Fruit fly (Drosophila melanogaster) whole organism, embryonic: ENCODE measurements around the gene CG2818.

ENCODE experiments used
- Adf1 ChIP-seq: fragments of 200-800 bp; sonication (Bioruptor generic); IDR thresholded peaks from 2 replicates; pipeline ENCODE4 v1.3.6; 2022; ENCODE audit warnings: missing biosample characterization, missing genetic modification characterization
- B-H2 ChIP-seq: fragments of 200-800 bp; sonication (Bioruptor generic); optimal IDR thresholded peaks from 2 replicates; lab custom pipeline; 2018; ENCODE audit warnings: missing biosample characterization, mild to moderate bottlenecking, missing genetic modification characterization
- Bdp1 ChIP-seq: fragments of 200-800 bp; sonication (Bioruptor generic); optimal IDR thresholded peaks from 3 replicates; lab custom pipeline; 2016; ENCODE audit warnings: missing biosample characterization, missing genetic modification characterization
- CG1024 ChIP-seq: fragments of 200-800 bp; sonication (Bioruptor generic); IDR thresholded peaks from 2 replicates; pipeline ENCODE4 v1.3.6; 2022; ENCODE audit warnings: missing biosample characterization, missing genetic modification characterization
- CG10431 ChIP-seq: fragments of 200-800 bp; sonication (Bioruptor generic); optimal IDR thresholded peaks from 3 replicates; lab custom pipeline; 2018; ENCODE audit warnings: missing biosample characterization, mild to moderate bottlenecking, missing genetic modification characterization
- CG11560 ChIP-seq: fragments of 200-800 bp; sonication (Bioruptor generic); IDR thresholded peaks from 3 replicates; pipeline ENCODE4 v1.3.6; 2022; ENCODE audit warnings: missing biosample characterization, missing genetic modification characterization
- CG12155 ChIP-seq: fragments of 200-800 bp; sonication (Bioruptor generic); optimal IDR thresholded peaks from 3 replicates; lab custom pipeline; 2016; ENCODE audit warnings: missing biosample characterization, missing genetic modification characterization
- CG13287 ChIP-seq: fragments of 200-800 bp; sonication (Bioruptor generic); IDR thresholded peaks from 2 replicates; pipeline ENCODE4 v1.3.6; 2022; ENCODE audit warnings: missing biosample characterization, missing genetic modification characterization; ENCODE audit not compliant: partially characterized antibody
- CG14710 ChIP-seq: fragments of 200-800 bp; sonication (Bioruptor generic); optimal IDR thresholded peaks from 3 replicates; lab custom pipeline; 2019; ENCODE audit warnings: missing biosample characterization, mild to moderate bottlenecking, missing genetic modification characterization, moderate library complexity
- CG17829 ChIP-seq: fragments of 200-800 bp; optimal IDR thresholded peaks from 2 replicates; lab custom pipeline; 2019; ENCODE audit warnings: missing biosample characterization, mild to moderate bottlenecking, missing genetic modification characterization, moderate library complexity
- CG2120 ChIP-seq: fragments of 200-800 bp; sonication (Bioruptor generic); optimal IDR thresholded peaks from 3 replicates; lab custom pipeline; 2016; ENCODE audit warnings: missing biosample characterization, missing genetic modification characterization
- CG2202 ChIP-seq: fragments of 200-800 bp; sonication (Bioruptor generic); optimal IDR thresholded peaks from 2 replicates; lab custom pipeline; 2018; ENCODE audit warnings: missing biosample characterization, mild to moderate bottlenecking, missing genetic modification characterization
- CG33557 ChIP-seq: fragments of 200-800 bp; sonication (Bioruptor generic); optimal IDR thresholded peaks from 2 replicates; lab custom pipeline; 2019; ENCODE audit warnings: missing biosample characterization, mild to moderate bottlenecking, missing genetic modification characterization, moderate library complexity
- CG34224 ChIP-seq: fragments of 200-800 bp; sonication (Bioruptor generic); IDR thresholded peaks from 3 replicates; pipeline ENCODE4 v1.3.6; 2022; ENCODE audit warnings: missing biosample characterization, missing genetic modification characterization; ENCODE audit not compliant: partially characterized antibody
- CG5245 ChIP-seq: fragments of 200-800 bp; sonication (Bioruptor generic); optimal IDR thresholded peaks from 3 replicates; lab custom pipeline; 2016; ENCODE audit warnings: missing biosample characterization, missing genetic modification characterization
- CG7271 ChIP-seq: fragments of 200-800 bp; sonication (Bioruptor generic); optimal IDR thresholded peaks from 2 replicates; lab custom pipeline; 2018; ENCODE audit warnings: missing biosample characterization, mild to moderate bottlenecking, missing genetic modification characterization, moderate library complexity
- CG8478 ChIP-seq: fragments of >200 bp; optimal IDR thresholded peaks from 2 replicates; lab custom pipeline; 2018
- CoRest ChIP-seq: fragments of 200-800 bp; sonication (Bioruptor generic); optimal IDR thresholded peaks from 3 replicates; lab custom pipeline; 2018; ENCODE audit warnings: missing biosample characterization, mild to moderate bottlenecking, missing genetic modification characterization, moderate library complexity
- D19A ChIP-seq: fragments of 200-800 bp; optimal IDR thresholded peaks from 3 replicates; lab custom pipeline; 2019; ENCODE audit warnings: missing biosample characterization, mild to moderate bottlenecking, missing genetic modification characterization, moderate library complexity
- Dbx ChIP-seq: fragments of 200-800 bp; sonication (Bioruptor generic); IDR thresholded peaks from 3 replicates; pipeline ENCODE4 v1.3.6; 2022; ENCODE audit warnings: missing biosample characterization, missing genetic modification characterization
- Dll ChIP-seq: fragments of 200-800 bp; sonication (Bioruptor generic); IDR thresholded peaks from 4 replicates; pipeline ENCODE4 v1.3.6; 2022; ENCODE audit warnings: missing biosample characterization, missing genetic modification characterization; ENCODE audit not compliant: partially characterized antibody
- E2f2 ChIP-seq: fragments of 200-800 bp; sonication (Bioruptor generic); IDR thresholded peaks from 2 replicates; pipeline ENCODE4 v1.3.6; 2022; ENCODE audit warnings: missing biosample characterization, missing genetic modification characterization
- ERR ChIP-seq: fragments of 200-800 bp; sonication (Bioruptor generic); optimal IDR thresholded peaks from 2 replicates; lab custom pipeline; 2016; ENCODE audit warnings: missing biosample characterization, missing genetic modification characterization
- GATAe ChIP-seq: fragments of 200-800 bp; sonication (Bioruptor generic); conservative IDR thresholded peaks from 2 replicates; pipeline ENCODE4 v1.3.6; 2022; ENCODE audit warnings: missing biosample characterization, missing genetic modification characterization
- HLH54F ChIP-seq: fragments of 200-800 bp; sonication (Bioruptor generic); optimal IDR thresholded peaks from 3 replicates; lab custom pipeline; 2016; ENCODE audit warnings: missing biosample characterization, missing genetic modification characterization
- Meics ChIP-seq: fragments of 200-800 bp; sonication (Bioruptor generic); optimal IDR thresholded peaks from 2 replicates; lab custom pipeline; 2017; ENCODE audit warnings: missing biosample characterization, mild to moderate bottlenecking, missing genetic modification characterization
- NfI ChIP-seq: fragments of 200-800 bp; sonication (Bioruptor generic); optimal IDR thresholded peaks from 3 replicates; lab custom pipeline; 2018; ENCODE audit warnings: missing biosample characterization, mild to moderate bottlenecking, missing genetic modification characterization, moderate library complexity
- Opbp ChIP-seq: fragments of 200-800 bp; sonication (Bioruptor generic); IDR thresholded peaks from 3 replicates; pipeline ENCODE4 v1.3.6; 2022; ENCODE audit warnings: missing biosample characterization, missing genetic modification characterization; ENCODE audit not compliant: partially characterized antibody
- PHDP ChIP-seq: fragments of 200-800 bp; sonication (Bioruptor generic); optimal IDR thresholded peaks from 3 replicates; lab custom pipeline; 2018; ENCODE audit warnings: missing biosample characterization, mild to moderate bottlenecking, missing genetic modification characterization, moderate library complexity
- Sin3A ChIP-seq: fragments of >200 bp; optimal IDR thresholded peaks from 2 replicates; lab custom pipeline; 2018
- Six4 ChIP-seq: fragments of 200-800 bp; sonication (Bioruptor generic); optimal IDR thresholded peaks from 2 replicates; lab custom pipeline; 2016; ENCODE audit warnings: missing biosample characterization, missing genetic modification characterization
- Ssrp ChIP-seq: fragments of 200-800 bp; sonication (Bioruptor generic); optimal IDR thresholded peaks from 2 replicates; lab custom pipeline; 2018; ENCODE audit warnings: missing biosample characterization, mild to moderate bottlenecking, missing genetic modification characterization, moderate library complexity
- TFAM ChIP-seq: fragments of 200-800 bp; sonication (Bioruptor generic); optimal IDR thresholded peaks from 2 replicates; lab custom pipeline; 2017; ENCODE audit warnings: missing biosample characterization, missing genetic modification characterization, inconsistent platforms
- amos ChIP-seq: fragments of 200-800 bp; sonication (Bioruptor generic); IDR thresholded peaks from 2 replicates; pipeline ENCODE4 v1.3.6; 2022; ENCODE audit warnings: missing biosample characterization, missing genetic modification characterization; ENCODE audit not compliant: partially characterized antibody
- bsh ChIP-seq, 2 experiments: fragments of 200-800 bp; sonication (Bioruptor generic); optimal IDR thresholded peaks; 2 replicates each; lab custom pipeline; 2017 to 2018; ENCODE audit warnings: mild to moderate bottlenecking in 2 of 2, missing biosample characterization in 2 of 2, missing genetic modification characterization in 2 of 2, moderate library complexity in 1 of 2
- cad ChIP-seq: fragments of >200 bp; optimal IDR thresholded peaks from 2 replicates; lab custom pipeline; 2017; ENCODE audit warnings: missing biosample characterization, missing genetic modification characterization
- dpn ChIP-seq, 2 experiments: fragments of 200-800 bp; sonication (Bioruptor generic); optimal IDR thresholded peaks; 3 replicates each; lab custom pipeline; 2016; ENCODE audit warnings: missing biosample characterization in 2 of 2, missing genetic modification characterization in 2 of 2
- emc ChIP-seq: fragments of 200-800 bp; sonication (Bioruptor generic); optimal IDR thresholded peaks from 2 replicates; lab custom pipeline; 2016; ENCODE audit warnings: missing biosample characterization, missing genetic modification characterization
- jumu ChIP-seq: fragments of 200-800 bp; sonication (Bioruptor generic); optimal IDR thresholded peaks from 3 replicates; lab custom pipeline; 2016; ENCODE audit warnings: missing biosample characterization, missing genetic modification characterization
- kni ChIP-seq: fragments of 200-800 bp; sonication (Bioruptor generic); optimal IDR thresholded peaks from 3 replicates; lab custom pipeline; 2017; ENCODE audit warnings: mild to moderate bottlenecking, missing biosample characterization, missing genetic modification reagents, missing genetic modification characterization
- lab ChIP-seq: fragments of 200-800 bp; sonication (Bioruptor generic); optimal IDR thresholded peaks from 3 replicates; lab custom pipeline; 2017; ENCODE audit warnings: missing biosample characterization, missing genetic modification characterization, mild to moderate bottlenecking, moderate library complexity, missing genetic modification reagents
- lilli ChIP-seq: fragments of 200-800 bp; sonication (Bioruptor generic); optimal IDR thresholded peaks from 3 replicates; lab custom pipeline; 2016; ENCODE audit warnings: missing biosample characterization, missing genetic modification characterization
- psq ChIP-seq: fragments of 200-800 bp; sonication (Bioruptor generic); optimal IDR thresholded peaks from 2 replicates; lab custom pipeline; 2017; ENCODE audit warnings: missing biosample characterization, missing genetic modification characterization
- pum ChIP-seq: fragments of 200-800 bp; sonication (Bioruptor generic); optimal IDR thresholded peaks from 2 replicates; lab custom pipeline; 2016; ENCODE audit warnings: missing biosample characterization, missing genetic modification characterization
- sens ChIP-seq: fragments of 200-800 bp; sonication (Bioruptor generic); peaks from one replicate; lab custom pipeline; 2016; ENCODE audit warnings: missing biosample characterization, missing genetic modification characterization
- sna ChIP-seq: fragments of 200-800 bp; sonication (Bioruptor generic); IDR thresholded peaks from 2 replicates; pipeline ENCODE4 v1.3.6; 2022; ENCODE audit warnings: missing biosample characterization, missing genetic modification characterization; ENCODE audit not compliant: partially characterized antibody
- stwl ChIP-seq: fragments of 200-800 bp; sonication (Bioruptor generic); optimal IDR thresholded peaks from 3 replicates; lab custom pipeline; 2018; ENCODE audit warnings: missing biosample characterization, mild to moderate bottlenecking, missing genetic modification characterization, moderate library complexity
- sug ChIP-seq: fragments of 200-800 bp; optimal IDR thresholded peaks from 2 replicates; lab custom pipeline; 2019; ENCODE audit warnings: missing biosample characterization, mild to moderate bottlenecking, missing genetic modification characterization, moderate library complexity
- zen2 ChIP-seq: fragments of 200-800 bp; sonication (Bioruptor generic); IDR thresholded peaks from 3 replicates; pipeline ENCODE4 v1.3.6; 2022; ENCODE audit warnings: missing biosample characterization, missing genetic modification characterization; ENCODE audit not compliant: partially characterized antibody
- zf30C ChIP-seq: fragments of 200-800 bp; sonication (Bioruptor generic); optimal IDR thresholded peaks from 3 replicates; lab custom pipeline; 2018; ENCODE audit warnings: missing biosample characterization, mild to moderate bottlenecking, missing genetic modification characterization

CG2818 gene

dm6 chr2L:3712949-3713416 is at the start of gene CG2818, which contains the start of gene CG31955 (continued):
- TF ChIP-seq Sin3A (peak; percentile 38), CG17829 (peak; percentile 49), CG1024 (GFP tag; lab: Robert Waterston, UW) (no peak), CG2120 (GFP tag; lab: Kevin White, UChicago) (peak; percentile 41), sug (tag; lab: Kevin White, UChicago) (peak; percentile 45), NfI (peak; percentile 26), PHDP (peak; percentile 3), Dll (peak; percentile 82), psq (GFP tag; lab: Kevin White, UChicago) (no peak), Six4 (no peak), CG11560 (no peak), Adf1 (GFP tag; lab: Robert Waterston, UW) (0 out of 2 replicates have a peak, but pooled peaks have one; percentile 5), CG34224 (GFP tag; lab: Robert Waterston, UW) (peak; percentile 81), kni (GFP tag; lab: Kevin White, UChicago) (no peak), CG7271 (tag; lab: Kevin White, UChicago) (no peak), ERR (GFP tag; lab: Kevin White, UChicago) (peak; percentile 9), CG10431 (GFP tag; lab: Kevin White, UChicago) (no peak), Meics (peak; percentile 9), Dbx (GFP tag; lab: Robert Waterston, UW) (no peak), stwl (peak; percentile 70), CG14710 (tag; lab: Kevin White, UChicago) (peak; percentile 38), lab (GFP tag; lab: Kevin White, UChicago) (peak; percentile 23), cad (GFP tag; lab: Kevin White, UChicago) (no peak), zf30C (GFP tag; lab: Kevin White, UChicago) (no peak), lilli (GFP tag; lab: Kevin White, UChicago) (peak; percentile 75), GATAe (0 out of 2 replicates have a peak, but pooled peaks have one; percentile 25), CG2202 (no peak), bsh (GFP tag; optimal IDR thresholded peaks at IDR 0.05; lab: Kevin White, UChicago) (peak in 1 of 2 experiments; percentile 19), Ssrp (tag; lab: Kevin White, UChicago) (no peak), sna (GFP tag; lab: Robert Waterston, UW) (peak; percentile 85), emc (GFP tag; lab: Kevin White, UChicago) (no peak), B-H2 (GFP tag; lab: Kevin White, UChicago) (peak; percentile 23), CoRest (tag; lab: Kevin White, UChicago) (peak; percentile 47), Opbp (GFP tag; lab: Robert Waterston, UW) (peak; percentile 64; the same call in 1 of the 3 replicates), CG5245 (GFP tag; lab: Kevin White, UChicago) (no peak), Bdp1 (GFP tag; lab: Kevin White, UChicago) (no peak), jumu (GFP tag; lab: Kevin White, UChicago) (no peak), CG8478 (lab: Kevin White, UChicago) (no peak), CG12155 (peak; percentile 9), TFAM (no peak), sens (peak; percentile 63), E2f2 (GFP tag; lab: Robert Waterston, UW) (peak; percentile 72), amos (GFP tag; lab: Robert Waterston, UW) (peak; percentile 65), CG13287 (GFP tag; lab: Robert Waterston, UW) (peak; percentile 84), pum (no peak), HLH54F (GFP tag; lab: Kevin White, UChicago) (peak; percentile 35), CG33557 (GFP tag; lab: Kevin White, UChicago) (no peak), dpn (GFP tag; optimal IDR thresholded peaks at IDR 0.05; lab: Kevin White, UChicago) (peak in 1 of 2 experiments; percentile 14), zen2 (GFP tag; lab: Robert Waterston, UW) (peak; percentile 38; the same call in 1 of the 3 replicates), D19A (no peak)
